Worm (Caenorhabditis elegans) whole organism, L3 larva: Measurements from ENCODE around the gene pccb-1.

Experiments used
- ceh-16 ChIP-seq: sonication (generic microtip); optimal IDR thresholded peaks from 2 replicates; lab custom pipeline; 2017; ENCODE audit warnings: missing biosample characterization, missing genetic modification characterization
- nhr-23 ChIP-seq: fragments of 150-350 bp; optimal IDR thresholded peaks from 2 replicates; lab custom pipeline; 2014; ENCODE audit warnings: missing biosample characterization, missing genetic modification reagents, missing genetic modification characterization
- nhr-43 ChIP-seq: sonication (generic microtip); optimal IDR thresholded peaks from 2 replicates; lab custom pipeline; 2016; ENCODE audit warnings: mild to moderate bottlenecking, missing genetic modification characterization, missing compliant biosample characterization; ENCODE audit not compliant: poor library complexity, severe bottlenecking
- sea-2 ChIP-seq: fragments of 150-350 bp; sonication (generic microtip); optimal IDR thresholded peaks from 4 replicates; lab custom pipeline; 2014; ENCODE audit warnings: missing biosample characterization, missing genetic modification reagents, missing genetic modification characterization
- snpc-4 ChIP-seq: fragments of 150-350 bp; optimal IDR thresholded peaks from 2 replicates; lab custom pipeline; 2014; ENCODE audit warnings: missing biosample characterization, missing genetic modification characterization
- ztf-11 ChIP-seq: fragments of 150-350 bp; optimal IDR thresholded peaks from 2 replicates; lab custom pipeline; 2014; ENCODE audit warnings: missing biosample characterization, missing genetic modification characterization

ce11 chrX:3110576-3110975 is 21.2 kb downstream of the pccb-1 start, which contains the start of gene gpcp-1:
- TF ChIP-seq nhr-23, result no peak
- TF ChIP-seq ztf-11, result no peak
- no peak for TF ChIP-seq sea-2 (GFP tag; lab: Kevin White, UChicago)
- TF ChIP-seq ceh-16 (tag; lab: Kevin White, UChicago), result no peak
- TF ChIP-seq snpc-4 (tag; lab: Kevin White, UChicago), result no peak
- TF ChIP-seq nhr-43 (tag; lab: Kevin White, UChicago), result no peak
